Fruit fly (Drosophila melanogaster): ENCODE measurements around the gene Mipp1.

The Mipp1 gene

dm6 chr3L:16544220-16544619 lies 28.9 kb downstream of the Mipp1 start (continued):
- TF ChIP-seq Side (GFP tag; optimal IDR thresholded peaks at IDR 0.05), result no peak
- no peak for TF ChIP-seq Eip74EF (GFP tag; optimal IDR thresholded peaks at IDR 0.05)
- TF ChIP-seq fru (optimal IDR thresholded peaks at IDR 0.05), result no peak
- no peak for TF ChIP-seq CG10543 (GFP tag; optimal IDR thresholded peaks at IDR 0.05)
- no peak for TF ChIP-seq CG6254 (GFP tag; optimal IDR thresholded peaks at IDR 0.05)
- TF ChIP-seq CG8290 (GFP tag; optimal IDR thresholded peaks at IDR 0.05), result no peak
- peak in 1 of 2 experiments; percentile 23 for TF ChIP-seq CG8290 (tag; optimal IDR thresholded peaks at IDR 0.05)
- no peak for TF ChIP-seq CG7745 (tag; optimal IDR thresholded peaks at IDR 0.05)
- TF ChIP-seq Taf1 (GFP tag; IDR thresholded peaks at IDR 0.05), result 0 out of 2 replicates have a peak, but pooled peaks have one; percentile 5
- no peak for TF ChIP-seq HLHmδ (GFP tag; optimal IDR thresholded peaks at IDR 0.05)
- TF ChIP-seq Hr51 (GFP tag; optimal IDR thresholded peaks at IDR 0.05), result peak in 1 of 2 experiments; percentile 43
- no peak for TF ChIP-seq CG11247 (GFP tag; IDR thresholded peaks at IDR 0.05)
- TF ChIP-seq CG8924 (tag; optimal IDR thresholded peaks at IDR 0.05), result no peak
- TF ChIP-seq Antp (GFP tag; optimal IDR thresholded peaks at IDR 0.05), result peak; percentile 43
- TF ChIP-seq Dll (GFP tag; IDR thresholded peaks at IDR 0.05; ENCODE audit: partially characterized antibody), result no peak
- peak; percentile 0 for TF ChIP-seq CG11398 (GFP tag; optimal IDR thresholded peaks at IDR 0.05)
- TF ChIP-seq CG15011 (GFP tag; optimal IDR thresholded peaks at IDR 0.05), result no peak
- TF ChIP-seq CG43689 (GFP tag; IDR thresholded peaks at IDR 0.05), result no peak
- no peak for TF ChIP-seq mld (GFP tag; IDR thresholded peaks at IDR 0.05; ENCODE audit: partially characterized antibody)
- no peak for TF ChIP-seq Sin3A (optimal IDR thresholded peaks at IDR 0.05)
- TF ChIP-seq CG17802 (tag; optimal IDR thresholded peaks at IDR 0.05), result no peak
- no peak for TF ChIP-seq CG15696 (tag; optimal IDR thresholded peaks at IDR 0.05)
- TF ChIP-seq D19A (tag; optimal IDR thresholded peaks at IDR 0.05), result peak; percentile 48
- TF ChIP-seq MBD-R2 (GFP tag; IDR thresholded peaks at IDR 0.05), result no peak
- TF ChIP-seq pho (GFP tag; optimal IDR thresholded peaks at IDR 0.05), result no peak
- peak; percentile 15 for TF ChIP-seq CG7786 (GFP tag; optimal IDR thresholded peaks at IDR 0.05)
- no peak for TF ChIP-seq CG31224 (GFP tag; IDR thresholded peaks at IDR 0.05)
- TF ChIP-seq vnd (GFP tag; IDR thresholded peaks at IDR 0.05; ENCODE audit: partially characterized antibody), result no peak
- TF ChIP-seq ap (GFP tag; IDR thresholded peaks at IDR 0.05), result no peak
- TF ChIP-seq lilli (GFP tag; optimal IDR thresholded peaks at IDR 0.05), result peak; percentile 47
- TF ChIP-seq CG13424 (tag; optimal IDR thresholded peaks at IDR 0.05), result peak; percentile 9
- TF ChIP-seq dysf (GFP tag; IDR thresholded peaks at IDR 0.05), result peak; percentile 37; the same call in 1 of the 3 replicates
- no peak for TF ChIP-seq ab (GFP tag; optimal IDR thresholded peaks at IDR 0.05)
- no peak for TF ChIP-seq CG10147 (GFP tag; optimal IDR thresholded peaks at IDR 0.05)
- TF ChIP-seq CG6683 (GFP tag; optimal IDR thresholded peaks at IDR 0.05), result no peak
- TF ChIP-seq chn (GFP tag; optimal IDR thresholded peaks at IDR 0.05), result peak; percentile 30
- TF ChIP-seq CG4854 (GFP tag; optimal IDR thresholded peaks at IDR 0.05), result peak; percentile 13
- TF ChIP-seq maf-S (GFP tag; optimal IDR thresholded peaks at IDR 0.05), result no peak
- TF ChIP-seq chif (GFP tag; optimal IDR thresholded peaks at IDR 0.05), result peak in 1 of 2 experiments; percentile 65
- TF ChIP-seq CG7987 (GFP tag; optimal IDR thresholded peaks at IDR 0.05), result no peak
- TF ChIP-seq knrl (GFP tag; IDR thresholded peaks at IDR 0.05; ENCODE audit: partially characterized antibody), result no peak
- no peak for TF ChIP-seq CG4328 (GFP tag; optimal IDR thresholded peaks at IDR 0.05)
- TF ChIP-seq CG14014 (GFP tag; IDR thresholded peaks at IDR 0.05), result peak; percentile 33; the same call in 1 of the 2 replicates
- TF ChIP-seq gsb-n (tag; optimal IDR thresholded peaks at IDR 0.05), result no peak
- no peak for TF ChIP-seq bab2 (GFP tag; optimal IDR thresholded peaks at IDR 0.05)
- peak; percentile 61; the same call in 2 of the 3 replicates for TF ChIP-seq ken (GFP tag; IDR thresholded peaks at IDR 0.05)
- TF ChIP-seq Gug (GFP tag; IDR thresholded peaks at IDR 0.05), result peak; percentile 21; the same call in 1 of the 4 replicates
- TF ChIP-seq Atf-2 (GFP tag; optimal IDR thresholded peaks at IDR 0.05), result peak; percentile 16
- peak; percentile 57 for TF ChIP-seq lmd (GFP tag; IDR thresholded peaks at IDR 0.05)
- TF ChIP-seq CG4282 (GFP tag; optimal IDR thresholded peaks at IDR 0.05), result no peak
- TF ChIP-seq sens (GFP tag), result peak; percentile 87
- TF ChIP-seq Fer2 (tag; optimal IDR thresholded peaks at IDR 0.05), result no peak
